Worm (Caenorhabditis elegans): ENCODE data around the gene C52A11.3.

- TF ChIP-seq nhr-11 (tag; optimal IDR thresholded peaks at IDR 0.05) (no peak), lin-11 (tag; optimal IDR thresholded peaks at IDR 0.05) (no peak), C08G9.2 (tag; optimal IDR thresholded peaks at IDR 0.05) (no peak), mec-3 (tag; optimal IDR thresholded peaks at IDR 0.05; ENCODE audit: borderline replicate concordance) (no peak), ahr-1 (tag; optimal IDR thresholded peaks at IDR 0.05) (no peak), ceh-9 (tag; optimal IDR thresholded peaks at IDR 0.05) (no peak)
Observed at ce11 chrII:10759425-10759824, 22.3 kb downstream of the C52A11.3 start.

All from whole organism, late embryonic.